Worm (Caenorhabditis elegans) whole organism, L4 larva: ENCODE measurements around the gene sma-6.

Experiments used
- D1046.2 ChIP-seq: fragments of 200-800 bp; sonication (Bioruptor generic); IDR thresholded peaks from 2 replicates; pipeline ENCODE4 v1.3.6; 2022; ENCODE audit warnings: missing genetic modification characterization, missing compliant biosample characterization
- F10B5.3 ChIP-seq: sonication (generic microtip); optimal IDR thresholded peaks from 2 replicates; lab custom pipeline; 2016; ENCODE audit warnings: mild to moderate bottlenecking, missing genetic modification characterization, missing compliant biosample characterization
- F26F4.8 ChIP-seq: fragments of 200-800 bp; sonication (Bioruptor generic); conservative IDR thresholded peaks from 2 replicates; pipeline ENCODE4 v1.3.6; 2022; ENCODE audit warnings: missing genetic modification characterization, missing compliant biosample characterization
- F37D6.2 ChIP-seq: sonication (generic microtip); optimal IDR thresholded peaks from 2 replicates; lab custom pipeline; 2016; ENCODE audit warnings: mild to moderate bottlenecking, missing genetic modification characterization, missing compliant biosample characterization
- F44E2.7 ChIP-seq: fragments of 200-800 bp; sonication (Bioruptor generic); IDR thresholded peaks from 2 replicates; pipeline ENCODE4 v2.1.2; 2022; ENCODE audit warnings: missing genetic modification characterization, missing compliant biosample characterization
- T20F7.1 ChIP-seq: fragments of 200-800 bp; sonication (Bioruptor generic); optimal IDR thresholded peaks from 2 replicates; lab custom pipeline; 2018; ENCODE audit warnings: mild to moderate bottlenecking, missing genetic modification characterization, missing compliant biosample characterization
- Y48G9A.11 ChIP-seq: fragments of 200-800 bp; sonication (Bioruptor generic); IDR thresholded peaks from 2 replicates; pipeline ENCODE4 v1.3.6; 2022; ENCODE audit warnings: missing genetic modification reagents, missing genetic modification characterization, missing compliant biosample characterization
- ZK337.2 ChIP-seq: fragments of 200-800 bp; sonication (Bioruptor generic); IDR thresholded peaks from 2 replicates; pipeline ENCODE4 v1.3.6; 2022; ENCODE audit warnings: missing genetic modification reagents, missing genetic modification characterization, missing compliant biosample characterization
- ZK546.5 ChIP-seq, 2 experiments: sonication (generic microtip); optimal IDR thresholded peaks; 2 replicates each; lab custom pipeline; 2017; ENCODE audit warnings: missing biosample characterization in 2 of 2, missing genetic modification characterization in 2 of 2
- aha-1 ChIP-seq: fragments of 150-350 bp; peaks from one replicate; lab custom pipeline; 2014; ENCODE audit warnings: missing biosample characterization, missing genetic modification characterization
- ama-1 ChIP-seq: fragments of 150-350 bp; optimal IDR thresholded peaks from 2 replicates; lab custom pipeline; 2014; ENCODE audit warnings: inconsistent platforms, mixed read lengths
- attf-4 ChIP-seq: sonication (generic microtip); optimal IDR thresholded peaks from 3 replicates; lab custom pipeline; 2017; ENCODE audit warnings: missing biosample characterization, missing genetic modification characterization
- ceh-20 ChIP-seq: fragments of 200-800 bp; sonication (Bioruptor generic); IDR thresholded peaks from 2 replicates; pipeline ENCODE4 v1.3.6; 2022; ENCODE audit warnings: missing genetic modification reagents, missing genetic modification characterization, missing compliant biosample characterization
- ceh-44 ChIP-seq: fragments of 200-800 bp; sonication (Bioruptor generic); IDR thresholded peaks from 2 replicates; pipeline ENCODE4 v1.3.6; 2022; ENCODE audit warnings: missing genetic modification reagents, missing genetic modification characterization, missing compliant biosample characterization
- cey-2 ChIP-seq: sonication (generic microtip); optimal IDR thresholded peaks from 3 replicates; lab custom pipeline; 2017; ENCODE audit warnings: missing genetic modification characterization, mild to moderate bottlenecking, missing compliant biosample characterization, antibody characterized with exemption, borderline replicate concordance; ENCODE audit not compliant: insufficient read depth
- ctbp-1 ChIP-seq: fragments of 200-800 bp; sonication (Bioruptor generic); IDR thresholded peaks from 2 replicates; pipeline ENCODE4 v1.3.6; 2022; ENCODE audit warnings: missing genetic modification reagents, missing genetic modification characterization, missing compliant biosample characterization
- daf-12 ChIP-seq: fragments of 150-350 bp; optimal IDR thresholded peaks from 2 replicates; lab custom pipeline; 2014; ENCODE audit warnings: missing biosample characterization, missing genetic modification reagents, missing genetic modification characterization
- dmd-6 ChIP-seq: fragments of 200-800 bp; sonication (Bioruptor generic); IDR thresholded peaks from 2 replicates; pipeline ENCODE4 v1.3.6; 2022; ENCODE audit warnings: missing genetic modification reagents, missing genetic modification characterization, missing compliant biosample characterization
- dmd-8 ChIP-seq: fragments of 200-800 bp; sonication (Bioruptor generic); IDR thresholded peaks from 2 replicates; pipeline ENCODE4 v1.3.6; 2022; ENCODE audit warnings: missing genetic modification characterization, missing compliant biosample characterization
- dmd-9 ChIP-seq: fragments of 200-800 bp; sonication (Bioruptor generic); IDR thresholded peaks from 2 replicates; pipeline ENCODE4 v1.3.6; 2022; ENCODE audit warnings: missing genetic modification reagents, missing genetic modification characterization, missing compliant biosample characterization
- dpl-1 ChIP-seq: fragments of 150-350 bp; optimal IDR thresholded peaks from 2 replicates; lab custom pipeline; 2014; ENCODE audit warnings: missing biosample characterization, missing genetic modification reagents, missing genetic modification characterization
- duxl-1 ChIP-seq: sonication (generic microtip); optimal IDR thresholded peaks from 2 replicates; lab custom pipeline; 2016; ENCODE audit warnings: mild to moderate bottlenecking, missing genetic modification characterization, moderate library complexity, missing compliant biosample characterization; ENCODE audit not compliant: poor library complexity
- dve-1 ChIP-seq: sonication (generic microtip); optimal IDR thresholded peaks from 2 replicates; lab custom pipeline; 2017; ENCODE audit warnings: antibody characterized with exemption, mild to moderate bottlenecking, missing genetic modification characterization, missing compliant biosample characterization; ENCODE audit not compliant: insufficient read depth
- hlh-11 ChIP-seq: fragments of 200-800 bp; sonication (Bioruptor generic); optimal IDR thresholded peaks from 2 replicates; lab custom pipeline; 2018; ENCODE audit warnings: mild to moderate bottlenecking, missing genetic modification characterization, missing compliant biosample characterization
- hlh-30 ChIP-seq: sonication (generic microtip); optimal IDR thresholded peaks from 2 replicates; lab custom pipeline; 2017; ENCODE audit warnings: antibody characterized with exemption, mild to moderate bottlenecking, missing genetic modification characterization, missing compliant biosample characterization; ENCODE audit not compliant: insufficient read depth
- lim-7 ChIP-seq: fragments of 200-800 bp; sonication (Bioruptor generic); IDR thresholded peaks from 2 replicates; pipeline ENCODE4 v1.3.6; 2022; ENCODE audit warnings: missing genetic modification characterization, missing compliant biosample characterization
- lin-13 ChIP-seq: fragments of 150-350 bp; optimal IDR thresholded peaks from 2 replicates; lab custom pipeline; 2014; ENCODE audit warnings: missing biosample characterization, missing genetic modification reagents, missing genetic modification characterization
- lin-15B ChIP-seq: fragments of 150-350 bp; sonication (generic microtip); optimal IDR thresholded peaks from 3 replicates; lab custom pipeline; 2014; ENCODE audit warnings: missing biosample characterization, missing genetic modification characterization
- lin-29 ChIP-seq: fragments of 200-800 bp; sonication (Bioruptor generic); IDR thresholded peaks from 2 replicates; pipeline ENCODE4 v1.3.6; 2022; ENCODE audit warnings: missing genetic modification reagents, missing genetic modification characterization, missing compliant biosample characterization
- lin-39 ChIP-seq: fragments of 150-350 bp; optimal IDR thresholded peaks from 2 replicates; lab custom pipeline; 2014; ENCODE audit warnings: missing biosample characterization, missing genetic modification reagents, missing genetic modification characterization
- lsy-2 ChIP-seq, 2 experiments: fragments of 150-350 bp in 1 of 2; sonication (generic microtip) in 1 of 2; optimal IDR thresholded peaks; 2 replicates each; lab custom pipeline; 2014 to 2017; ENCODE audit warnings: missing biosample characterization in 2 of 2, missing genetic modification characterization in 2 of 2
- madf-5 ChIP-seq, 2 experiments: fragments of 200-800 bp; sonication (Bioruptor generic); IDR thresholded peaks; 2 replicates each; pipeline ENCODE4 v1.3.6; 2022; ENCODE audit warnings: missing compliant biosample characterization in 2 of 2, missing genetic modification characterization in 2 of 2
- mdl-1 ChIP-seq, 2 experiments: fragments of 150-350 bp in 1 of 2; sonication (generic microtip) in 1 of 2; optimal IDR thresholded peaks; 2 replicates each; lab custom pipeline; 2014 to 2017; ENCODE audit warnings: missing biosample characterization in 2 of 2, missing genetic modification characterization in 2 of 2
- mep-1 ChIP-seq: fragments of 150-350 bp; sonication (generic microtip); optimal IDR thresholded peaks from 3 replicates; lab custom pipeline; 2014; ENCODE audit warnings: missing biosample characterization, missing genetic modification characterization
- nhr-111 ChIP-seq: fragments of 200-800 bp; sonication (Bioruptor generic); optimal IDR thresholded peaks from 2 replicates; lab custom pipeline; 2018; ENCODE audit warnings: mild to moderate bottlenecking, missing genetic modification characterization, missing compliant biosample characterization
- nhr-237 ChIP-seq: sonication (generic microtip); optimal IDR thresholded peaks from 2 replicates; lab custom pipeline; 2017; ENCODE audit warnings: missing biosample characterization, missing genetic modification characterization
- nhr-28 ChIP-seq: fragments of 150-350 bp; optimal IDR thresholded peaks from 2 replicates; lab custom pipeline; 2014; ENCODE audit warnings: missing biosample characterization, missing genetic modification characterization
- nhr-41 ChIP-seq: fragments of 200-800 bp; sonication (Bioruptor generic); IDR thresholded peaks from 2 replicates; pipeline ENCODE4 v1.3.6; 2022; ENCODE audit warnings: missing genetic modification reagents, missing genetic modification characterization, missing compliant biosample characterization
- nhr-48 ChIP-seq: sonication (generic microtip); optimal IDR thresholded peaks from 2 replicates; lab custom pipeline; 2016; ENCODE audit warnings: mild to moderate bottlenecking, missing genetic modification characterization, missing compliant biosample characterization
- nhr-76 ChIP-seq: fragments of 150-350 bp; optimal IDR thresholded peaks from 2 replicates; lab custom pipeline; 2014; ENCODE audit warnings: missing biosample characterization, missing genetic modification characterization
- php-3 ChIP-seq: fragments of 200-800 bp; sonication (Bioruptor generic); IDR thresholded peaks from 2 replicates; pipeline ENCODE4 v1.3.6; 2022; ENCODE audit warnings: missing genetic modification reagents, missing genetic modification characterization, missing compliant biosample characterization
- sdz-12 ChIP-seq: fragments of 200-800 bp; sonication (Bioruptor generic); optimal IDR thresholded peaks from 2 replicates; lab custom pipeline; 2018; ENCODE audit warnings: mild to moderate bottlenecking, missing genetic modification characterization, missing compliant biosample characterization
- skn-1 ChIP-seq: fragments of 150-350 bp; optimal IDR thresholded peaks from 2 replicates; lab custom pipeline; 2014; ENCODE audit warnings: missing biosample characterization, missing genetic modification characterization
- snpc-4 ChIP-seq: fragments of 150-350 bp; optimal IDR thresholded peaks from 2 replicates; lab custom pipeline; 2014; ENCODE audit warnings: missing biosample characterization, missing genetic modification characterization
- spr-1 ChIP-seq: sonication (generic microtip); optimal IDR thresholded peaks from 2 replicates; lab custom pipeline; 2016; ENCODE audit warnings: mild to moderate bottlenecking, missing genetic modification characterization, missing compliant biosample characterization
- spr-3 ChIP-seq: fragments of 200-800 bp; sonication (Bioruptor generic); optimal IDR thresholded peaks from 2 replicates; lab custom pipeline; 2018; ENCODE audit warnings: mild to moderate bottlenecking, missing genetic modification characterization, missing compliant biosample characterization
- tra-1 ChIP-seq: fragments of 200-800 bp; sonication (Bioruptor generic); IDR thresholded peaks from 2 replicates; pipeline ENCODE4 v1.3.6; 2022; ENCODE audit warnings: missing genetic modification reagents, missing genetic modification characterization, missing compliant biosample characterization
- vab-7 ChIP-seq: fragments of 200-800 bp; sonication (Bioruptor generic); IDR thresholded peaks from 2 replicates; pipeline ENCODE4 v1.3.6; 2022; ENCODE audit warnings: missing genetic modification reagents, missing genetic modification characterization, missing compliant biosample characterization
- zag-1 ChIP-seq: fragments of 150-350 bp; optimal IDR thresholded peaks from 2 replicates; lab custom pipeline; 2014; ENCODE audit warnings: missing biosample characterization, missing genetic modification characterization
- zip-2 ChIP-seq: fragments of 150-350 bp; optimal IDR thresholded peaks from 2 replicates; lab custom pipeline; 2014; ENCODE audit warnings: missing biosample characterization, missing genetic modification characterization
- ztf-7 ChIP-seq: fragments of 150-350 bp; optimal IDR thresholded peaks from 2 replicates; lab custom pipeline; 2014; ENCODE audit warnings: missing biosample characterization, missing genetic modification characterization

sma-6 gene

ce11 chrII:6346551-6347079 is 22.3 kb downstream of the sma-6 start (continued):
- TF ChIP-seq nhr-237 = no peak
- peak; percentile 61 for TF ChIP-seq hlh-30 (tag; lab: Kevin White, UChicago)
- TF ChIP-seq spr-3 (GFP tag; lab: Kevin White, UChicago) = peak; percentile 50
- TF ChIP-seq hlh-11 (tag; lab: Kevin White, UChicago) = peak; percentile 61
- TF ChIP-seq duxl-1 (tag; lab: Kevin White, UChicago) = no peak
- no peak for TF ChIP-seq ceh-44
- TF ChIP-seq ZK337.2 = 0 out of 2 replicates have a peak, but pooled peaks have one; percentile 21
- TF ChIP-seq spr-1 (tag; lab: Kevin White, UChicago) = peak; percentile 70
- TF ChIP-seq F44E2.7 (GFP tag; lab: Robert Waterston, UW) = no peak
- TF ChIP-seq php-3 (GFP tag; lab: Robert Waterston, UW) = peak; percentile 74
- peak; percentile 19 for TF ChIP-seq nhr-76 (tag; lab: Kevin White, UChicago)
- TF ChIP-seq lin-29 (GFP tag; lab: Robert Waterston, UW) = peak; percentile 55; the same call in 1 of the 2 replicates
- TF ChIP-seq daf-12 (tag; lab: Kevin White, UChicago) = no peak
- peak; percentile 31 for TF ChIP-seq dpl-1 (GFP tag; lab: Kevin White, UChicago)
- TF ChIP-seq lim-7 (GFP tag; lab: Robert Waterston, UW) = peak; percentile 53; the same call in 1 of the 2 replicates
- peak; percentile 78 for TF ChIP-seq dve-1 (tag; lab: Kevin White, UChicago)
- no peak for TF ChIP-seq lin-15B
- peak; percentile 75 for TF ChIP-seq aha-1 (tag; lab: Kevin White, UChicago)
- TF ChIP-seq dmd-8 = 0 out of 2 replicates have a peak, but pooled peaks have one; percentile 7
- TF ChIP-seq snpc-4 (tag; lab: Kevin White, UChicago) = no peak
- TF ChIP-seq dmd-6 = peak; percentile 47; the same call in 1 of the 2 replicates
- TF ChIP-seq nhr-48 (tag; lab: Kevin White, UChicago) = peak; percentile 14
- no peak for TF ChIP-seq attf-4
- no peak for TF ChIP-seq nhr-111
- peak; percentile 80 for TF ChIP-seq tra-1
- TF ChIP-seq zip-2 = peak; percentile 46
- no peak for TF ChIP-seq skn-1
- TF ChIP-seq ama-1 (lab: Kevin White, UChicago) = peak; percentile 93
- peak; percentile 61; the same call in 1 of the 2 replicates for TF ChIP-seq dmd-9 (GFP tag; lab: Robert Waterston, UW)
- no peak for TF ChIP-seq lin-39 (tag; lab: Kevin White, UChicago)
- TF ChIP-seq nhr-28 (tag; lab: Kevin White, UChicago) = peak; percentile 26
- no peak for TF ChIP-seq zag-1 (tag; lab: Kevin White, UChicago)
- TF ChIP-seq T20F7.1 (GFP tag; lab: Kevin White, UChicago) = peak; percentile 80
- peak; percentile 30 for TF ChIP-seq F10B5.3 (tag; lab: Kevin White, UChicago)
- TF ChIP-seq ZK546.5 (tag; optimal IDR thresholded peaks at IDR 0.05; lab: Kevin White, UChicago) = no peak
- no peak; the same call in 1 of the 2 replicates for TF ChIP-seq D1046.2
- peak; percentile 70 to 72 for TF ChIP-seq lsy-2 (tag; optimal IDR thresholded peaks at IDR 0.05; lab: Kevin White, UChicago)
- TF ChIP-seq mdl-1 (tag; optimal IDR thresholded peaks at IDR 0.05; lab: Kevin White, UChicago) = no peak
- TF ChIP-seq nhr-41 (GFP tag; lab: Robert Waterston, UW) = no peak
- TF ChIP-seq cey-2 (tag; lab: Kevin White, UChicago) = no peak
- peak; percentile 74 for TF ChIP-seq ctbp-1 (GFP tag; lab: Robert Waterston, UW)
- peak; percentile 71 for TF ChIP-seq sdz-12 (GFP tag; lab: Kevin White, UChicago)
- TF ChIP-seq Y48G9A.11 (GFP tag; lab: Robert Waterston, UW) = no peak; the same call in 1 of the 2 replicates
- peak; percentile 20 for TF ChIP-seq F37D6.2 (tag; lab: Kevin White, UChicago)
- peak in 1 of 2 experiments; percentile 65; a peak in 1 of 4 replicates for TF ChIP-seq madf-5 (GFP tag; IDR thresholded peaks at IDR 0.05; lab: Robert Waterston, UW)
- no peak for TF ChIP-seq ceh-20 (GFP tag; lab: Robert Waterston, UW)
- peak; percentile 76 for TF ChIP-seq lin-13 (GFP tag; lab: Kevin White, UChicago)
- TF ChIP-seq vab-7 = peak; percentile 51
- TF ChIP-seq ztf-7 (tag; lab: Kevin White, UChicago) = peak; percentile 64
- TF ChIP-seq mep-1 = peak; percentile 92
- no peak for TF ChIP-seq F26F4.8 (GFP tag; lab: Robert Waterston, UW)
